Worm (Caenorhabditis elegans) whole organism, young adult: Measurements from ENCODE around the gene taf-8.

Experiments
- C06A6.2 ChIP-seq: fragments of 200-800 bp; sonication (Bioruptor generic); conservative IDR thresholded peaks from 2 replicates; pipeline ENCODE4 v1.3.6; 2022; ENCODE audit warnings: missing genetic modification characterization, missing compliant biosample characterization
- F10E7.11 ChIP-seq: sonication (generic microtip); optimal IDR thresholded peaks from 2 replicates; lab custom pipeline; 2017; ENCODE audit warnings: mild to moderate bottlenecking, missing genetic modification characterization, moderate library complexity, missing compliant biosample characterization
- F22D6.2 ChIP-seq: sonication (generic microtip); optimal IDR thresholded peaks from 2 replicates; lab custom pipeline; 2016; ENCODE audit warnings: mild to moderate bottlenecking, missing genetic modification characterization, missing compliant biosample characterization
- F23B12.7 ChIP-seq: sonication (generic microtip); optimal IDR thresholded peaks from 2 replicates; lab custom pipeline; 2017; ENCODE audit warnings: missing genetic modification characterization, mild to moderate bottlenecking, missing compliant biosample characterization, antibody characterized with exemption, moderate library complexity; ENCODE audit not compliant: insufficient read depth
- F52B5.7 ChIP-seq: sonication (generic microtip); optimal IDR thresholded peaks from 2 replicates; lab custom pipeline; 2016; ENCODE audit warnings: mild to moderate bottlenecking, missing genetic modification characterization, missing compliant biosample characterization
- K12H6.12 ChIP-seq: fragments of 200-800 bp; sonication (Bioruptor generic); optimal IDR thresholded peaks from 2 replicates; lab custom pipeline; 2018; ENCODE audit warnings: mild to moderate bottlenecking, missing genetic modification characterization, missing compliant biosample characterization
- T26A5.8 ChIP-seq: sonication (generic microtip); optimal IDR thresholded peaks from 2 replicates; lab custom pipeline; 2016; ENCODE audit warnings: missing genetic modification characterization, missing compliant biosample characterization
- Y53F4B.3 ChIP-seq: fragments of 200-800 bp; sonication (Bioruptor generic); IDR thresholded peaks from 2 replicates; pipeline ENCODE4 v1.3.6; 2022; ENCODE audit warnings: missing genetic modification reagents, missing genetic modification characterization, missing compliant biosample characterization
- Y79H2A.3 ChIP-seq: fragments of 200-800 bp; sonication (Bioruptor generic); conservative IDR thresholded peaks from 2 replicates; pipeline ENCODE4 v1.3.6; 2022; ENCODE audit warnings: missing genetic modification reagents, missing genetic modification characterization, missing compliant biosample characterization
- attf-3 ChIP-seq: fragments of 200-800 bp; sonication (Bioruptor generic); conservative IDR thresholded peaks from 2 replicates; pipeline ENCODE4 v1.3.6; 2022; ENCODE audit warnings: missing genetic modification reagents, missing genetic modification characterization, missing compliant biosample characterization
- attf-5 ChIP-seq: fragments of 200-800 bp; sonication (Bioruptor generic); optimal IDR thresholded peaks from 2 replicates; lab custom pipeline; 2018; ENCODE audit warnings: mild to moderate bottlenecking, missing genetic modification characterization, missing compliant biosample characterization
- bed-1 ChIP-seq: fragments of 200-800 bp; sonication (Bioruptor generic); IDR thresholded peaks from 2 replicates; pipeline ENCODE4 v1.3.6; 2022; ENCODE audit warnings: missing genetic modification reagents, missing genetic modification characterization, missing compliant biosample characterization
- bed-2 ChIP-seq: fragments of 200-800 bp; sonication (Bioruptor generic); IDR thresholded peaks from 2 replicates; pipeline ENCODE4 v1.3.6; 2022; ENCODE audit warnings: missing genetic modification reagents, missing genetic modification characterization, missing compliant biosample characterization
- ceh-40 ChIP-seq: fragments of 200-800 bp; sonication (Bioruptor generic); IDR thresholded peaks from 2 replicates; pipeline ENCODE4 v1.3.6; 2022; ENCODE audit warnings: missing genetic modification characterization, missing compliant biosample characterization
- die-1 ChIP-seq: sonication (generic microtip); optimal IDR thresholded peaks from 2 replicates; lab custom pipeline; 2016; ENCODE audit warnings: missing genotype, mild to moderate bottlenecking, missing genetic modification characterization, missing compliant biosample characterization
- dox-1 ChIP-seq: fragments of 200-800 bp; sonication (Bioruptor generic); IDR thresholded peaks from 2 replicates; pipeline ENCODE4 v1.3.6; 2022; ENCODE audit warnings: missing genetic modification reagents, missing genetic modification characterization, missing compliant biosample characterization
- dpl-1 ChIP-seq: fragments of 150-350 bp; optimal IDR thresholded peaks from 2 replicates; lab custom pipeline; 2014; ENCODE audit warnings: missing biosample characterization, missing genetic modification reagents, missing genetic modification characterization
- egl-44 ChIP-seq: fragments of 200-800 bp; sonication (Bioruptor generic); IDR thresholded peaks from 2 replicates; pipeline ENCODE4 v1.3.6; 2022; ENCODE audit warnings: missing genetic modification reagents, missing genetic modification characterization, missing compliant biosample characterization
- him-1 ChIP-seq: sonication (generic microtip); optimal IDR thresholded peaks from 2 replicates; lab custom pipeline; 2016; ENCODE audit warnings: missing genotype, missing genetic modification reagents, missing genetic modification characterization, missing compliant biosample characterization
- hlh-26 ChIP-seq: fragments of 200-800 bp; sonication (Bioruptor generic); conservative IDR thresholded peaks from 2 replicates; pipeline ENCODE4 v1.3.6; 2022; ENCODE audit warnings: missing genetic modification reagents, missing genetic modification characterization, missing compliant biosample characterization
- hmg-1.2 ChIP-seq: fragments of 200-800 bp; sonication (Bioruptor generic); IDR thresholded peaks from 2 replicates; pipeline ENCODE4 v1.3.6; 2022; ENCODE audit warnings: missing genetic modification reagents, missing genetic modification characterization, missing compliant biosample characterization
- hrde-1 ChIP-seq: sonication (generic microtip); optimal IDR thresholded peaks from 2 replicates; lab custom pipeline; 2016; ENCODE audit warnings: missing genetic modification characterization, mild to moderate bottlenecking, missing compliant biosample characterization, moderate library complexity, missing genotype, missing genetic modification reagents, borderline replicate concordance
- hsf-1 ChIP-seq: fragments of 200-800 bp; sonication (Bioruptor generic); IDR thresholded peaks from 2 replicates; pipeline ENCODE4 v1.3.6; 2022; ENCODE audit warnings: missing genetic modification reagents, missing genetic modification characterization, missing compliant biosample characterization
- let-607 ChIP-seq, 2 experiments: fragments of 200-800 bp in 1 of 2; sonication (Bioruptor generic) in 1 of 2; sonication (generic microtip) in 1 of 2; optimal IDR thresholded peaks; 2 replicates each; lab custom pipeline; 2016 to 2018; ENCODE audit warnings: mild to moderate bottlenecking in 2 of 2, missing compliant biosample characterization in 2 of 2, missing genetic modification characterization in 2 of 2, moderate library complexity in 2 of 2, missing genotype in 1 of 2
- lin-26 ChIP-seq: fragments of 200-800 bp; sonication (Bioruptor generic); IDR thresholded peaks from 2 replicates; pipeline ENCODE4 v1.3.6; 2022; ENCODE audit warnings: missing genetic modification reagents, missing genetic modification characterization, missing compliant biosample characterization
- lin-35 ChIP-seq, 3 experiments: fragments of 150-350 bp in 2 of 3; sonication (generic microtip) in 1 of 3; optimal IDR thresholded peaks; 2 replicates each; lab custom pipeline; 2014 to 2018; ENCODE audit warnings: missing biosample characterization in 3 of 3, missing genetic modification characterization in 3 of 3, missing genetic modification reagents in 3 of 3
- lin-40 ChIP-seq: sonication (generic microtip); optimal IDR thresholded peaks from 2 replicates; lab custom pipeline; 2016; ENCODE audit warnings: missing genetic modification characterization, mild to moderate bottlenecking, missing compliant biosample characterization, missing genotype, missing genetic modification reagents
- madf-10 ChIP-seq: sonication (generic microtip); optimal IDR thresholded peaks from 2 replicates; lab custom pipeline; 2016; ENCODE audit warnings: mild to moderate bottlenecking, missing genetic modification characterization, missing compliant biosample characterization
- madf-3 ChIP-seq: fragments of 200-800 bp; sonication (Bioruptor generic); IDR thresholded peaks from 2 replicates; pipeline ENCODE4 v1.3.6; 2022; ENCODE audit warnings: missing genetic modification reagents, missing genetic modification characterization, missing compliant biosample characterization
- madf-8 ChIP-seq: fragments of 200-800 bp; sonication (Bioruptor generic); conservative IDR thresholded peaks from 2 replicates; pipeline ENCODE4 v1.3.6; 2022; ENCODE audit warnings: missing genetic modification reagents, missing genetic modification characterization, missing compliant biosample characterization
- mel-28 ChIP-seq: sonication (generic microtip); optimal IDR thresholded peaks from 2 replicates; lab custom pipeline; 2016; ENCODE audit warnings: borderline replicate concordance, mild to moderate bottlenecking, missing genetic modification characterization, missing compliant biosample characterization
- mxl-1 ChIP-seq: sonication (generic microtip); optimal IDR thresholded peaks from 2 replicates; lab custom pipeline; 2016; ENCODE audit warnings: missing genetic modification characterization, missing compliant biosample characterization
- nfya-1 ChIP-seq: sonication (generic microtip); optimal IDR thresholded peaks from 2 replicates; lab custom pipeline; 2017; ENCODE audit warnings: antibody characterized with exemption, missing compliant biosample characterization, missing genetic modification characterization, borderline replicate concordance; ENCODE audit not compliant: insufficient read depth
- nfyb-1 ChIP-seq: fragments of 200-800 bp; sonication (Bioruptor generic); IDR thresholded peaks from 2 replicates; pipeline ENCODE4 v1.3.6; 2022; ENCODE audit warnings: missing genetic modification reagents, missing genetic modification characterization, missing compliant biosample characterization
- nhr-120 ChIP-seq: fragments of 200-800 bp; sonication (Bioruptor generic); IDR thresholded peaks from 2 replicates; pipeline ENCODE4 v1.3.6; 2022; ENCODE audit warnings: missing genetic modification characterization, missing compliant biosample characterization
- nhr-80 ChIP-seq: sonication (generic microtip); optimal IDR thresholded peaks from 2 replicates; lab custom pipeline; 2016; ENCODE audit warnings: missing genetic modification characterization, missing compliant biosample characterization
- pha-4 ChIP-seq: fragments of 150-350 bp; sonication (generic microtip); optimal IDR thresholded peaks from 2 replicates; lab custom pipeline; 2014; ENCODE audit warnings: missing biosample characterization, missing genetic modification reagents, missing genetic modification characterization
- repo-1 ChIP-seq: sonication (generic microtip); optimal IDR thresholded peaks from 2 replicates; lab custom pipeline; 2017; ENCODE audit warnings: mild to moderate bottlenecking, missing genetic modification characterization, missing compliant biosample characterization
- tbx-9 ChIP-seq: sonication (generic microtip); optimal IDR thresholded peaks from 2 replicates; lab custom pipeline; 2016; ENCODE audit warnings: borderline replicate concordance, missing genetic modification characterization, inconsistent platforms, missing compliant biosample characterization
- tlf-1 ChIP-seq: fragments of 200-800 bp; sonication (Bioruptor generic); optimal IDR thresholded peaks from 2 replicates; lab custom pipeline; 2018; ENCODE audit warnings: mild to moderate bottlenecking, missing genetic modification characterization, missing compliant biosample characterization
- unc-130 ChIP-seq: sonication (generic microtip); optimal IDR thresholded peaks from 2 replicates; lab custom pipeline; 2016; ENCODE audit warnings: missing genetic modification reagents, missing genetic modification characterization, missing compliant biosample characterization
- unc-62 ChIP-seq: fragments of 150-350 bp; optimal IDR thresholded peaks from 2 replicates; lab custom pipeline; 2014; ENCODE audit warnings: missing biosample characterization, missing genetic modification reagents, missing genetic modification characterization
- zim-3 ChIP-seq: sonication (generic microtip); optimal IDR thresholded peaks from 2 replicates; lab custom pipeline; 2017; ENCODE audit warnings: mild to moderate bottlenecking, missing genetic modification characterization, moderate library complexity, missing compliant biosample characterization

taf-8 gene

DNA sequence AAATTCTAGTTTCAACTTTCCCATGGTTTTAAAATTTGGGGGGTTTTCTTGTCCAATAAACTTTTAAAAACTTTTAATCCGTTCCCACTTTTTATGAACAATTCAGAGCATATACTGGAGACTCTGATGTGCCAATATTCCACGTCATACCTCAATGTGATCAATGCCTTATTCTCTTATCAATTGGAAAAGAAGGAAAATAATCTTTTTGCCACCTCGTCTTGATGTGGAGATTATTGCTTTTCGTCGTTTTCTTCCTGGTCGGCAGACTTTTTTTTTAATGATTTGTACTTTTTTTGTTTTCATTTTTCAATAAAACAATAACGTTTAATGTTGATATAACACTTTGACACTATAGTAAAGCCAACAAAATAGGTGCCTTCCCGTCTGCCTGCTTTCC, 8.4 kb downstream of the taf-8 start:
- TF ChIP-seq madf-10 (tag; lab: Kevin White, UChicago), result no peak
- TF ChIP-seq let-607 (tag; optimal IDR thresholded peaks at IDR 0.05; lab: Kevin White, UChicago), result peak in 1 of 2 experiments; percentile 22
- peak; percentile 66 for TF ChIP-seq nhr-80 (tag; lab: Kevin White, UChicago)
- no peak for TF ChIP-seq tlf-1

DNA sequence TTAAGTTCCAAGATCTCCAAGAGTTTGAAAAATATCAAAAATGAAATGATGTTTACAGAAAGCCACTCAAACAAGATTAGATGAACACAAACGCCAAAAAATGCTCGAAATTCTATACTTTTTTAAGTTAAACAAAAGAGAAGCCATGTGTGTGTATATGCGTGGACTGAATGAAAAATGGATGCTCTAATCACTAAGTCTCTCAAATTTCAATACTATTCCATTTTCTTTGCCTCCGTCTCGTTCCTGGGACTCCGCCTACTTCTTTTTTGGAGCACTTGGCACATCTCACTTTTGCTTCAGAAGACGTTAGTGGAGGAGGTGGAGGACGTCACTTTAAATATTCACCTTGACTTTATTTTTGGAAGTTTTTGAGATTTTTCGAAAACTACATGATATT, 10.7 kb downstream of the taf-8 start:
- TF ChIP-seq F52B5.7 (tag; lab: Kevin White, UChicago) (no peak), hmg-1.2 (peak; percentile 61), hlh-26 (GFP tag; lab: Robert Waterston, UW) (no peak)

DNA sequence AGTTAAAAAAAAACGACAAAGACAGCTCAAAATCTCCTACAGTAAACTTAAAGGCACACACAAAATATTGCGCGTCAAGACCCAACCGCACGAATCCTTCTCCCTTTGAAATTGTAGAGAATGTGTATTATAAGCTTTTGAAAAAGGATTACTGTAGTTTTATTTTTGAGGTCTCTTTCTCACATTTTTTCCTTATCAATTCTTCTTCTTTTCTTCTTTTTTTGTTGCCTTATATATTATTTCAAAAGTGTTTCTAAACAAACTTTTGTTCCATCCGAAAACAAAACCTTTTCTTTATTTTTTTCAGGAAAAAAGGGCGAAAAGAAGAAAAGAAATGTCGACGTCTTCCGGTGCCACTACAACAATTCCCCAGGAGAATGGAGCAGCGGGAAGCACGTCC, 11.4 kb downstream of the taf-8 start, which contains the start of gene ZK1320.13:
Gene ZK1320.13, plus strand, starts transcription at position 301 of the 400 bp plus-strand sequence.
- TF ChIP-seq zim-3 (tag; lab: Kevin White, UChicago) (no peak), attf-3 (GFP tag; lab: Robert Waterston, UW) (no peak), F10E7.11 (tag; lab: Kevin White, UChicago) (no peak), dpl-1 (no peak), nfyb-1 (GFP tag; lab: Robert Waterston, UW) (no peak), T26A5.8 (no peak), Y79H2A.3 (GFP tag; lab: Robert Waterston, UW) (no peak), F22D6.2 (no peak), lin-35 (GFP tag; optimal IDR thresholded peaks at IDR 0.05; lab: Kevin White, UChicago) (no peak), bed-2 (GFP tag; lab: Robert Waterston, UW) (no peak), attf-5 (GFP tag; lab: Kevin White, UChicago) (no peak), madf-8 (no peak), unc-130 (GFP tag; lab: Kevin White, UChicago) (no peak), dox-1 (no peak), repo-1 (tag; lab: Kevin White, UChicago) (no peak), lin-26 (GFP tag; lab: Robert Waterston, UW) (no peak), mel-28 (no peak), hsf-1 (GFP tag; lab: Robert Waterston, UW) (no peak)

ce11 chrII:9682044-9682443, 12.9 kb downstream of the taf-8 start:
- no peak for TF ChIP-seq unc-62 (GFP tag; lab: Kevin White, UChicago)
- TF ChIP-seq mxl-1 (tag; lab: Kevin White, UChicago), result no peak
- TF ChIP-seq ceh-40 (GFP tag; lab: Robert Waterston, UW), result no peak
- no peak for TF ChIP-seq bed-1 (GFP tag; lab: Robert Waterston, UW)
- no peak for TF ChIP-seq K12H6.12 (tag; lab: Kevin White, UChicago)
- TF ChIP-seq nfyb-1 (GFP tag; lab: Robert Waterston, UW), result no peak

- no peak for TF ChIP-seq nfya-1 (tag; lab: Kevin White, UChicago)
- TF ChIP-seq pha-4 (tag; lab: Kevin White, UChicago), result no peak
- TF ChIP-seq madf-3 (GFP tag; lab: Robert Waterston, UW), result no peak
- no peak for TF ChIP-seq die-1 (tag; lab: Kevin White, UChicago)
- TF ChIP-seq Y53F4B.3 (GFP tag; lab: Robert Waterston, UW), result no peak
- TF ChIP-seq C06A6.2, result no peak
- no peak for TF ChIP-seq F23B12.7 (tag; lab: Kevin White, UChicago)
- no peak for TF ChIP-seq hrde-1 (tag; lab: Kevin White, UChicago)
- no peak for TF ChIP-seq nhr-80 (tag; lab: Kevin White, UChicago)
- no peak for TF ChIP-seq nhr-120 (GFP tag; lab: Robert Waterston, UW)
- TF ChIP-seq egl-44 (GFP tag; lab: Robert Waterston, UW), result no peak
- no peak for TF ChIP-seq him-1
- no peak for TF ChIP-seq let-607 (tag; optimal IDR thresholded peaks at IDR 0.05; lab: Kevin White, UChicago)
- no peak for TF ChIP-seq tbx-9 (tag; lab: Kevin White, UChicago)
- no peak for TF ChIP-seq lin-40 (tag; lab: Kevin White, UChicago)
- TF ChIP-seq, all 124 proteins: peak for 0
Measured at ce11 chrII:9684175-9684574, 15.1 kb downstream of the taf-8 start.
